Worm (Caenorhabditis elegans) whole organism, L4 larva: ENCODE measurements around the gene kars-1.

Source experiments
- F10B5.3 ChIP-seq: sonication (generic microtip); optimal IDR thresholded peaks from 2 replicates; lab custom pipeline; 2016; ENCODE audit warnings: mild to moderate bottlenecking, missing genetic modification characterization, missing compliant biosample characterization
- F49E8.2 ChIP-seq: sonication (generic microtip); optimal IDR thresholded peaks from 2 replicates; lab custom pipeline; 2016; ENCODE audit warnings: missing compliant biosample characterization, mild to moderate bottlenecking, missing genetic modification characterization, borderline replicate concordance
- T26A8.4 ChIP-seq: fragments of 200-800 bp; sonication (Bioruptor generic); IDR thresholded peaks from 2 replicates; pipeline ENCODE4 v1.3.6; 2022; ENCODE audit warnings: missing genetic modification characterization, missing compliant biosample characterization
- Y48G9A.11 ChIP-seq: fragments of 200-800 bp; sonication (Bioruptor generic); IDR thresholded peaks from 2 replicates; pipeline ENCODE4 v1.3.6; 2022; ENCODE audit warnings: missing genetic modification reagents, missing genetic modification characterization, missing compliant biosample characterization
- ZK337.2 ChIP-seq: fragments of 200-800 bp; sonication (Bioruptor generic); IDR thresholded peaks from 2 replicates; pipeline ENCODE4 v1.3.6; 2022; ENCODE audit warnings: missing genetic modification reagents, missing genetic modification characterization, missing compliant biosample characterization
- aly-2 ChIP-seq: sonication (generic microtip); optimal IDR thresholded peaks from 2 replicates; lab custom pipeline; 2018; ENCODE audit warnings: missing biosample characterization, missing genetic modification characterization
- ama-1 ChIP-seq: fragments of 150-350 bp; optimal IDR thresholded peaks from 2 replicates; lab custom pipeline; 2014; ENCODE audit warnings: inconsistent platforms, mixed read lengths
- ceh-20 ChIP-seq: fragments of 200-800 bp; sonication (Bioruptor generic); IDR thresholded peaks from 2 replicates; pipeline ENCODE4 v1.3.6; 2022; ENCODE audit warnings: missing genetic modification reagents, missing genetic modification characterization, missing compliant biosample characterization
- daf-12 ChIP-seq: fragments of 150-350 bp; optimal IDR thresholded peaks from 2 replicates; lab custom pipeline; 2014; ENCODE audit warnings: missing biosample characterization, missing genetic modification reagents, missing genetic modification characterization
- daf-16 ChIP-seq, 3 experiments: sonication (generic microtip); optimal IDR thresholded peaks; 2 replicates each; lab custom pipeline; 2016 to 2017; ENCODE audit warnings: missing genetic modification characterization in 3 of 3, missing genetic modification reagents in 3 of 3, mild to moderate bottlenecking in 2 of 3, missing compliant biosample characterization in 2 of 3, missing biosample characterization in 1 of 3, moderate library complexity in 1 of 3
- daf-19 ChIP-seq: fragments of 200-800 bp; sonication (Bioruptor generic); conservative IDR thresholded peaks from 2 replicates; pipeline ENCODE4 v1.3.6; 2022; ENCODE audit warnings: missing genetic modification characterization, missing compliant biosample characterization
- dmd-6 ChIP-seq: fragments of 200-800 bp; sonication (Bioruptor generic); IDR thresholded peaks from 2 replicates; pipeline ENCODE4 v1.3.6; 2022; ENCODE audit warnings: missing genetic modification reagents, missing genetic modification characterization, missing compliant biosample characterization
- duxl-1 ChIP-seq: sonication (generic microtip); optimal IDR thresholded peaks from 2 replicates; lab custom pipeline; 2016; ENCODE audit warnings: mild to moderate bottlenecking, missing genetic modification characterization, moderate library complexity, missing compliant biosample characterization; ENCODE audit not compliant: poor library complexity
- dve-1 ChIP-seq: sonication (generic microtip); optimal IDR thresholded peaks from 2 replicates; lab custom pipeline; 2017; ENCODE audit warnings: antibody characterized with exemption, mild to moderate bottlenecking, missing genetic modification characterization, missing compliant biosample characterization; ENCODE audit not compliant: insufficient read depth
- fkh-10 ChIP-seq: fragments of 150-350 bp; optimal IDR thresholded peaks from 2 replicates; lab custom pipeline; 2014; ENCODE audit warnings: missing biosample characterization, missing genetic modification reagents, missing genetic modification characterization
- hif-1 ChIP-seq, 2 experiments: sonication (generic microtip); optimal IDR thresholded peaks; 2 replicates each; lab custom pipeline; 2016 to 2017; ENCODE audit warnings: missing compliant biosample characterization in 2 of 2, missing genetic modification characterization in 2 of 2, missing genetic modification reagents in 2 of 2, missing genotype in 2 of 2, mild to moderate bottlenecking in 1 of 2
- hmg-1.1 ChIP-seq: fragments of 200-800 bp; sonication (Bioruptor generic); IDR thresholded peaks from 2 replicates; pipeline ENCODE4 v1.3.6; 2022; ENCODE audit warnings: missing genetic modification reagents, missing genetic modification characterization, missing compliant biosample characterization
- jun-1 ChIP-seq: fragments of 150-350 bp; optimal IDR thresholded peaks from 2 replicates; lab custom pipeline; 2014; ENCODE audit warnings: missing biosample characterization, missing genetic modification reagents, missing genetic modification characterization
- lin-13 ChIP-seq: fragments of 150-350 bp; optimal IDR thresholded peaks from 2 replicates; lab custom pipeline; 2014; ENCODE audit warnings: missing biosample characterization, missing genetic modification reagents, missing genetic modification characterization
- lin-29 ChIP-seq: fragments of 200-800 bp; sonication (Bioruptor generic); IDR thresholded peaks from 2 replicates; pipeline ENCODE4 v1.3.6; 2022; ENCODE audit warnings: missing genetic modification reagents, missing genetic modification characterization, missing compliant biosample characterization
- lin-38 ChIP-seq: fragments of 200-800 bp; sonication (Bioruptor generic); IDR thresholded peaks from 2 replicates; pipeline ENCODE4 v1.3.6; 2022; ENCODE audit warnings: missing genetic modification reagents, missing genetic modification characterization, missing compliant biosample characterization
- lir-3 ChIP-seq: sonication (generic microtip); optimal IDR thresholded peaks from 2 replicates; lab custom pipeline; 2016; ENCODE audit warnings: mild to moderate bottlenecking, missing genetic modification characterization, missing compliant biosample characterization
- lsy-2 ChIP-seq, 2 experiments: fragments of 150-350 bp in 1 of 2; sonication (generic microtip) in 1 of 2; optimal IDR thresholded peaks; 2 replicates each; lab custom pipeline; 2014 to 2017; ENCODE audit warnings: missing biosample characterization in 2 of 2, missing genetic modification characterization in 2 of 2
- madf-9 ChIP-seq: fragments of 200-800 bp; sonication (Bioruptor generic); conservative IDR thresholded peaks from 2 replicates; pipeline ENCODE4 v1.3.6; 2022; ENCODE audit warnings: missing genetic modification reagents, missing genetic modification characterization, missing compliant biosample characterization
- mdl-1 ChIP-seq, 2 experiments: fragments of 150-350 bp in 1 of 2; sonication (generic microtip) in 1 of 2; optimal IDR thresholded peaks; 2 replicates each; lab custom pipeline; 2014 to 2017; ENCODE audit warnings: missing biosample characterization in 2 of 2, missing genetic modification characterization in 2 of 2
- mxl-3 ChIP-seq: fragments of 200-800 bp; sonication (Bioruptor generic); optimal IDR thresholded peaks from 2 replicates; lab custom pipeline; 2018; ENCODE audit warnings: mild to moderate bottlenecking, missing genetic modification characterization, missing compliant biosample characterization
- nhr-11 ChIP-seq: fragments of 150-350 bp; optimal IDR thresholded peaks from 2 replicates; lab custom pipeline; 2014; ENCODE audit warnings: missing biosample characterization, missing genetic modification characterization
- nhr-111 ChIP-seq: fragments of 200-800 bp; sonication (Bioruptor generic); optimal IDR thresholded peaks from 2 replicates; lab custom pipeline; 2018; ENCODE audit warnings: mild to moderate bottlenecking, missing genetic modification characterization, missing compliant biosample characterization
- nhr-28 ChIP-seq: fragments of 150-350 bp; optimal IDR thresholded peaks from 2 replicates; lab custom pipeline; 2014; ENCODE audit warnings: missing biosample characterization, missing genetic modification characterization
- nhr-41 ChIP-seq: fragments of 200-800 bp; sonication (Bioruptor generic); IDR thresholded peaks from 2 replicates; pipeline ENCODE4 v1.3.6; 2022; ENCODE audit warnings: missing genetic modification reagents, missing genetic modification characterization, missing compliant biosample characterization
- php-3 ChIP-seq: fragments of 200-800 bp; sonication (Bioruptor generic); IDR thresholded peaks from 2 replicates; pipeline ENCODE4 v1.3.6; 2022; ENCODE audit warnings: missing genetic modification reagents, missing genetic modification characterization, missing compliant biosample characterization
- rbr-2 ChIP-seq: sonication (generic microtip); optimal IDR thresholded peaks from 2 replicates; lab custom pipeline; 2016; ENCODE audit warnings: missing genotype, missing genetic modification characterization, missing compliant biosample characterization
- saeg-2 ChIP-seq: fragments of 200-800 bp; sonication (Bioruptor generic); IDR thresholded peaks from 2 replicates; pipeline ENCODE4 v1.3.6; 2022; ENCODE audit warnings: missing genetic modification reagents, missing genetic modification characterization, missing compliant biosample characterization
- set-16 ChIP-seq: fragments of 200-800 bp; sonication (Bioruptor generic); IDR thresholded peaks from 2 replicates; pipeline ENCODE4 v1.3.6; 2022; ENCODE audit warnings: missing genetic modification reagents, missing genetic modification characterization, missing compliant biosample characterization
- snpc-4 ChIP-seq: fragments of 150-350 bp; optimal IDR thresholded peaks from 2 replicates; lab custom pipeline; 2014; ENCODE audit warnings: missing biosample characterization, missing genetic modification characterization
- spr-1 ChIP-seq: sonication (generic microtip); optimal IDR thresholded peaks from 2 replicates; lab custom pipeline; 2016; ENCODE audit warnings: mild to moderate bottlenecking, missing genetic modification characterization, missing compliant biosample characterization
- spr-3 ChIP-seq: fragments of 200-800 bp; sonication (Bioruptor generic); optimal IDR thresholded peaks from 2 replicates; lab custom pipeline; 2018; ENCODE audit warnings: mild to moderate bottlenecking, missing genetic modification characterization, missing compliant biosample characterization
- unc-62 ChIP-seq, 3 experiments: fragments of 150-350 bp in 1 of 3; sonication (generic microtip); optimal IDR thresholded peaks in 2 of 3; peaks in 1 of 3; 1 replicate in 1 of 3; 2 replicates in 2 of 3; lab custom pipeline; 2014 to 2017; ENCODE audit warnings: missing biosample characterization in 3 of 3, missing genetic modification characterization in 3 of 3, missing genetic modification reagents in 3 of 3, missing genotype in 1 of 3
- zag-1 ChIP-seq: fragments of 150-350 bp; optimal IDR thresholded peaks from 2 replicates; lab custom pipeline; 2014; ENCODE audit warnings: missing biosample characterization, missing genetic modification characterization
- zfp-3 ChIP-seq: fragments of 200-800 bp; sonication (Bioruptor generic); conservative IDR thresholded peaks from 2 replicates; pipeline ENCODE4 v1.3.6; 2022; ENCODE audit warnings: missing genetic modification reagents, missing genetic modification characterization, missing compliant biosample characterization
- ztf-7 ChIP-seq: fragments of 150-350 bp; optimal IDR thresholded peaks from 2 replicates; lab custom pipeline; 2014; ENCODE audit warnings: missing biosample characterization, missing genetic modification characterization

kars-1 gene

ce11 chrII:7111012-7111656 lies 38.9 kb upstream of the kars-1 start:
- TF ChIP-seq unc-62 (GFP tag; optimal IDR thresholded peaks at IDR 0.05 in 1 of 2; lab: Kevin White, UChicago) (peak in 1 of 2 experiments; percentile 95), unc-62 (tag; optimal IDR thresholded peaks at IDR 0.05; lab: Kevin White, UChicago) (no peak), spr-3 (GFP tag; lab: Kevin White, UChicago) (no peak), zag-1 (tag; lab: Kevin White, UChicago) (no peak), nhr-28 (no peak), lsy-2 (tag; optimal IDR thresholded peaks at IDR 0.05; lab: Kevin White, UChicago) (peak in 1 of 2 experiments; percentile 53), fkh-10 (GFP tag; lab: Kevin White, UChicago) (peak; percentile 45), daf-12 (no peak), dmd-6 (no peak), mdl-1 (tag; optimal IDR thresholded peaks at IDR 0.05; lab: Kevin White, UChicago) (no peak), saeg-2 (GFP tag; lab: Robert Waterston, UW) (no peak), nhr-111 (GFP tag; lab: Kevin White, UChicago) (no peak), nhr-41 (GFP tag; lab: Robert Waterston, UW) (no peak), hmg-1.1 (GFP tag; lab: Robert Waterston, UW) (0 out of 2 replicates have a peak, but pooled peaks have one; percentile 9), set-16 (GFP tag; lab: Robert Waterston, UW) (no peak), duxl-1 (tag; lab: Kevin White, UChicago) (no peak), snpc-4 (tag; lab: Kevin White, UChicago) (no peak)

ce11 chrII:7109956-7110355 lies 37.7 kb upstream of the kars-1 start, which contains the start of gene F10E7.9:
TSS of gene F10E7.9 (minus strand) at chrII:7110056.
- TF ChIP-seq daf-16 (GFP tag; optimal IDR thresholded peaks at IDR 0.05; lab: Kevin White, UChicago): no peak
- TF ChIP-seq daf-16 (tag; optimal IDR thresholded peaks at IDR 0.05; lab: Kevin White, UChicago): no peak
- no peak for TF ChIP-seq ZK337.2
- no peak for TF ChIP-seq lsy-2 (tag; optimal IDR thresholded peaks at IDR 0.05; lab: Kevin White, UChicago)
- TF ChIP-seq nhr-28: no peak
- no peak for TF ChIP-seq zfp-3 (GFP tag; lab: Robert Waterston, UW)
- TF ChIP-seq hif-1 (tag; optimal IDR thresholded peaks at IDR 0.05; lab: Kevin White, UChicago): no peak
- TF ChIP-seq madf-9 (GFP tag; lab: Robert Waterston, UW): no peak
- TF ChIP-seq nhr-111 (GFP tag; lab: Kevin White, UChicago): no peak
- no peak for TF ChIP-seq nhr-11

- TF ChIP-seq lin-38 (GFP tag; lab: Robert Waterston, UW): peak; percentile 37; the same call in 1 of the 2 replicates
- TF ChIP-seq Y48G9A.11 (GFP tag; lab: Robert Waterston, UW): peak; percentile 59
- no peak for TF ChIP-seq lir-3
These were observed 34.1 kb upstream of the kars-1 start for ce11 chrII:7106313-7106712.

- TF ChIP-seq dve-1 (tag; lab: Kevin White, UChicago) (peak; percentile 63), daf-19 (GFP tag; lab: Robert Waterston, UW) (no peak), lin-38 (GFP tag; lab: Robert Waterston, UW) (peak; percentile 73), ama-1 (lab: Kevin White, UChicago) (peak; percentile 11), rbr-2 (peak; percentile 71), aly-2 (tag; lab: Kevin White, UChicago) (no peak), fkh-10 (GFP tag; lab: Kevin White, UChicago) (peak; percentile 58), daf-12 (no peak), F49E8.2 (tag; lab: Kevin White, UChicago) (no peak), T26A8.4 (GFP tag; lab: Robert Waterston, UW) (peak; percentile 35; the same call in 1 of the 2 replicates), mxl-3 (GFP tag; lab: Kevin White, UChicago) (no peak), lin-29 (GFP tag; lab: Robert Waterston, UW) (no peak), ceh-20 (GFP tag; lab: Robert Waterston, UW) (0 out of 2 replicates have a peak, but pooled peaks have one; percentile 41), set-16 (GFP tag; lab: Robert Waterston, UW) (no peak), jun-1 (tag; lab: Kevin White, UChicago) (peak; percentile 39), lin-13 (GFP tag; lab: Kevin White, UChicago) (peak; percentile 78), ztf-7 (no peak), php-3 (GFP tag; lab: Robert Waterston, UW) (no peak), spr-1 (tag; lab: Kevin White, UChicago) (peak; percentile 16), F10B5.3 (tag; lab: Kevin White, UChicago) (no peak), duxl-1 (tag; lab: Kevin White, UChicago) (no peak)
These were observed 32.8 kb upstream of the kars-1 start, which contains the start of the genes farl-11 and rpl-33 for ce11 chrII:7104794-7105613. TSS of gene farl-11 (minus strand) at chrII:7105035. TSS of gene rpl-33 (plus strand) at chrII:7105563.
